Worm (Caenorhabditis elegans) whole organism, L2 larva: ENCODE results near the gene B0554.7.

Experiments used
- C34F6.9 ChIP-seq: fragments of 150-350 bp; optimal IDR thresholded peaks from 2 replicates; lab custom pipeline; 2014; ENCODE audit warnings: missing biosample characterization, missing genetic modification characterization
- F13H6.1 ChIP-seq: sonication (generic microtip); optimal IDR thresholded peaks from 2 replicates; lab custom pipeline; 2016; ENCODE audit warnings: missing genetic modification characterization, missing compliant biosample characterization
- R02D3.7 ChIP-seq: fragments of 150-350 bp; optimal IDR thresholded peaks from 2 replicates; lab custom pipeline; 2014; ENCODE audit warnings: missing biosample characterization, missing genetic modification characterization
- Y55F3AM.14 ChIP-seq: fragments of 200-800 bp; sonication (Bioruptor generic); optimal IDR thresholded peaks from 2 replicates; lab custom pipeline; 2018; ENCODE audit warnings: mild to moderate bottlenecking, missing genetic modification characterization, missing compliant biosample characterization
- ZK546.5 ChIP-seq: sonication (generic microtip); optimal IDR thresholded peaks from 2 replicates; lab custom pipeline; 2017; ENCODE audit warnings: missing biosample characterization, missing genetic modification characterization
- alr-1 ChIP-seq: fragments of 150-350 bp; optimal IDR thresholded peaks from 2 replicates; lab custom pipeline; 2014; ENCODE audit warnings: missing biosample characterization, missing genetic modification characterization
- blmp-1 ChIP-seq: sonication (generic microtip); optimal IDR thresholded peaks from 2 replicates; lab custom pipeline; 2017; ENCODE audit warnings: missing genetic modification characterization, mild to moderate bottlenecking, missing compliant biosample characterization, antibody characterized with exemption, moderate library complexity; ENCODE audit not compliant: insufficient read depth
- ceh-16 ChIP-seq: fragments of 150-350 bp; optimal IDR thresholded peaks from 2 replicates; lab custom pipeline; 2014; ENCODE audit warnings: missing biosample characterization, missing genetic modification characterization
- crh-2 ChIP-seq: sonication (generic microtip); optimal IDR thresholded peaks from 2 replicates; lab custom pipeline; 2017; ENCODE audit warnings: missing biosample characterization, missing genetic modification characterization
- dmd-4 ChIP-seq: sonication (generic microtip); optimal IDR thresholded peaks from 2 replicates; lab custom pipeline; 2017; ENCODE audit warnings: missing biosample characterization, missing genetic modification characterization
- egl-27 ChIP-seq: sonication (generic microtip); optimal IDR thresholded peaks from 3 replicates; lab custom pipeline; 2017; ENCODE audit warnings: missing biosample characterization, missing genetic modification reagents, missing genetic modification characterization
- elt-1 ChIP-seq: fragments of 150-350 bp; optimal IDR thresholded peaks from 2 replicates; lab custom pipeline; 2014; ENCODE audit warnings: missing biosample characterization, missing genetic modification characterization
- elt-3 ChIP-seq: sonication (generic microtip); optimal IDR thresholded peaks from 2 replicates; lab custom pipeline; 2017; ENCODE audit warnings: missing biosample characterization, missing genetic modification characterization
- fos-1 ChIP-seq: fragments of 150-350 bp; optimal IDR thresholded peaks from 2 replicates; lab custom pipeline; 2014; ENCODE audit warnings: missing biosample characterization, missing genetic modification characterization
- gmeb-1 ChIP-seq: fragments of 150-350 bp; optimal IDR thresholded peaks from 2 replicates; lab custom pipeline; 2014; ENCODE audit warnings: missing biosample characterization, missing genetic modification characterization
- lin-13 ChIP-seq: fragments of 150-350 bp; optimal IDR thresholded peaks from 2 replicates; lab custom pipeline; 2014; ENCODE audit warnings: missing biosample characterization, missing genetic modification reagents, missing genetic modification characterization
- lin-39 ChIP-seq: fragments of 150-350 bp; optimal IDR thresholded peaks from 2 replicates; lab custom pipeline; 2014; ENCODE audit warnings: missing biosample characterization, missing genetic modification reagents, missing genetic modification characterization
- lsy-2 ChIP-seq, 2 experiments: fragments of 150-350 bp in 1 of 2; sonication (generic microtip) in 1 of 2; optimal IDR thresholded peaks; 2 replicates each; lab custom pipeline; 2014 to 2017; ENCODE audit warnings: missing biosample characterization in 2 of 2, missing genetic modification characterization in 2 of 2
- mab-5 ChIP-seq: fragments of 150-350 bp; optimal IDR thresholded peaks from 2 replicates; lab custom pipeline; 2014; ENCODE audit warnings: missing biosample characterization, missing genetic modification characterization
- mbf-1 ChIP-seq: sonication (generic microtip); optimal IDR thresholded peaks from 2 replicates; lab custom pipeline; 2017; ENCODE audit warnings: missing biosample characterization, missing genetic modification characterization
- nhr-11 ChIP-seq: fragments of 150-350 bp; optimal IDR thresholded peaks from 2 replicates; lab custom pipeline; 2014; ENCODE audit warnings: missing biosample characterization, missing genetic modification characterization
- nhr-129 ChIP-seq: fragments of 150-350 bp; optimal IDR thresholded peaks from 2 replicates; lab custom pipeline; 2014; ENCODE audit warnings: missing biosample characterization, missing genetic modification characterization
- nhr-21 ChIP-seq: fragments of 150-350 bp; optimal IDR thresholded peaks from 2 replicates; lab custom pipeline; 2014; ENCODE audit warnings: missing biosample characterization, missing genetic modification characterization
- nhr-23 ChIP-seq: fragments of 150-350 bp; optimal IDR thresholded peaks from 2 replicates; lab custom pipeline; 2014; ENCODE audit warnings: missing biosample characterization, missing genetic modification reagents, missing genetic modification characterization
- nhr-237 ChIP-seq: fragments of 150-350 bp; optimal IDR thresholded peaks from 2 replicates; lab custom pipeline; 2014; ENCODE audit warnings: missing biosample characterization, missing genetic modification characterization
- nhr-25 ChIP-seq: fragments of 150-350 bp; sonication (generic microtip); optimal IDR thresholded peaks from 3 replicates; lab custom pipeline; 2014; ENCODE audit warnings: missing biosample characterization, missing genetic modification characterization
- nhr-6 ChIP-seq: fragments of 150-350 bp; optimal IDR thresholded peaks from 2 replicates; lab custom pipeline; 2014; ENCODE audit warnings: missing biosample characterization, missing genetic modification characterization
- peb-1 ChIP-seq: fragments of 150-350 bp; optimal IDR thresholded peaks from 2 replicates; lab custom pipeline; 2014; ENCODE audit warnings: missing biosample characterization, missing genetic modification characterization
- sem-4 ChIP-seq: fragments of 150-350 bp; optimal IDR thresholded peaks from 2 replicates; lab custom pipeline; 2014; ENCODE audit warnings: missing biosample characterization, missing genetic modification reagents, missing genetic modification characterization
- skn-1 ChIP-seq: sonication (generic microtip); optimal IDR thresholded peaks from 2 replicates; lab custom pipeline; 2017; ENCODE audit warnings: missing biosample characterization, missing genetic modification characterization
- sma-3 ChIP-seq: sonication (generic microtip); optimal IDR thresholded peaks from 2 replicates; lab custom pipeline; 2016; ENCODE audit warnings: missing genetic modification reagents, missing genetic modification characterization, missing compliant biosample characterization
- sma-9 ChIP-seq, 2 experiments: fragments of 150-350 bp in 1 of 2; sonication (generic microtip) in 1 of 2; optimal IDR thresholded peaks; 2 replicates each; lab custom pipeline; 2014 to 2016; ENCODE audit warnings: missing genetic modification characterization in 2 of 2, mild to moderate bottlenecking in 1 of 2, missing biosample characterization in 1 of 2, missing compliant biosample characterization in 1 of 2, missing genetic modification reagents in 1 of 2, moderate library complexity in 1 of 2
- snpc-4 ChIP-seq: fragments of 150-350 bp; optimal IDR thresholded peaks from 2 replicates; lab custom pipeline; 2014; ENCODE audit warnings: missing biosample characterization, missing genetic modification characterization
- unc-39 ChIP-seq: fragments of 150-350 bp; optimal IDR thresholded peaks from 2 replicates; lab custom pipeline; 2014; ENCODE audit warnings: missing biosample characterization, missing genetic modification characterization
- unc-55 ChIP-seq: fragments of 150-350 bp; sonication (generic microtip); optimal IDR thresholded peaks from 3 replicates; lab custom pipeline; 2014; ENCODE audit warnings: missing biosample characterization, missing genetic modification reagents, missing genetic modification characterization
- unc-62 ChIP-seq: fragments of 150-350 bp; optimal IDR thresholded peaks from 2 replicates; lab custom pipeline; 2014; ENCODE audit warnings: missing biosample characterization, missing genetic modification reagents, missing genetic modification characterization
- ztf-1 ChIP-seq: fragments of 200-800 bp; sonication (Bioruptor generic); conservative IDR thresholded peaks from 2 replicates; pipeline ENCODE4 v1.3.6; 2022; ENCODE audit warnings: missing genetic modification characterization, missing compliant biosample characterization
- ztf-11 ChIP-seq: sonication (generic microtip); optimal IDR thresholded peaks from 2 replicates; lab custom pipeline; 2017; ENCODE audit warnings: missing biosample characterization, missing genetic modification characterization

The B0554.7 gene

ce11 chrV:468460-468859 lies 27.6 kb upstream of the B0554.7 start, which contains the start of gene srbc-57:
srbc-57 (minus strand) TSS chrV:468560.
- TF ChIP-seq unc-39 (tag; lab: Kevin White, UChicago) (no peak), mbf-1 (no peak), ztf-1 (GFP tag; lab: Robert Waterston, UW) (no peak), peb-1 (tag; lab: Kevin White, UChicago) (no peak), skn-1 (tag; lab: Kevin White, UChicago) (no peak), dmd-4 (tag; lab: Kevin White, UChicago) (no peak), nhr-6 (tag; lab: Kevin White, UChicago) (no peak), ztf-11 (no peak), unc-62 (GFP tag; lab: Kevin White, UChicago) (no peak), Y55F3AM.14 (GFP tag; lab: Kevin White, UChicago) (no peak), unc-55 (GFP tag; lab: Kevin White, UChicago) (no peak), lin-39 (tag; lab: Kevin White, UChicago) (no peak), lsy-2 (tag; optimal IDR thresholded peaks at IDR 0.05; lab: Kevin White, UChicago) (no peak), gmeb-1 (no peak), R02D3.7 (tag; lab: Kevin White, UChicago) (no peak)

- TF ChIP-seq unc-39 (tag; lab: Kevin White, UChicago) (no peak), skn-1 (tag; lab: Kevin White, UChicago) (no peak), dmd-4 (tag; lab: Kevin White, UChicago) (no peak), nhr-6 (tag; lab: Kevin White, UChicago) (no peak), nhr-237 (tag; lab: Kevin White, UChicago) (no peak), C34F6.9 (tag; lab: Kevin White, UChicago) (no peak), sma-3 (GFP tag; lab: Kevin White, UChicago) (no peak), gmeb-1 (no peak)
Observed at ce11 chrV:467507-467906, 26.7 kb upstream of the B0554.7 start.

ce11 chrV:465355-465754 lies 24.5 kb upstream of the B0554.7 start:
- TF ChIP-seq blmp-1 (tag; lab: Kevin White, UChicago): peak; percentile 33
- no peak for TF ChIP-seq ZK546.5 (tag; lab: Kevin White, UChicago)
- no peak for TF ChIP-seq nhr-11 (tag; lab: Kevin White, UChicago)
- TF ChIP-seq sma-9 (GFP tag; optimal IDR thresholded peaks at IDR 0.05; lab: Kevin White, UChicago): peak; percentile 25
- no peak for TF ChIP-seq sma-9 (tag; optimal IDR thresholded peaks at IDR 0.05; lab: Kevin White, UChicago)
- no peak for TF ChIP-seq mab-5 (tag; lab: Kevin White, UChicago)
- TF ChIP-seq nhr-21 (tag; lab: Kevin White, UChicago): no peak
- TF ChIP-seq peb-1 (tag; lab: Kevin White, UChicago): no peak
- no peak for TF ChIP-seq unc-55 (GFP tag; lab: Kevin White, UChicago)
- TF ChIP-seq snpc-4 (tag; lab: Kevin White, UChicago): no peak
- TF ChIP-seq nhr-237 (tag; lab: Kevin White, UChicago): no peak
- TF ChIP-seq lsy-2 (tag; optimal IDR thresholded peaks at IDR 0.05; lab: Kevin White, UChicago): no peak
- no peak for TF ChIP-seq ceh-16 (tag; lab: Kevin White, UChicago)
- TF ChIP-seq R02D3.7 (tag; lab: Kevin White, UChicago): no peak
- no peak for TF ChIP-seq elt-3 (tag; lab: Kevin White, UChicago)
- no peak for TF ChIP-seq fos-1

ce11 chrV:464800-465199 lies 24.0 kb upstream of the B0554.7 start, which contains the start of gene nhr-201:
nhr-201 (plus strand) TSS chrV:464828.
- TF ChIP-seq sma-9 (GFP tag; optimal IDR thresholded peaks at IDR 0.05; lab: Kevin White, UChicago) (peak; percentile 44), sma-9 (tag; optimal IDR thresholded peaks at IDR 0.05; lab: Kevin White, UChicago) (no peak), dmd-4 (tag; lab: Kevin White, UChicago) (no peak), crh-2 (tag; lab: Kevin White, UChicago) (peak; percentile 49)

ce11 chrV:462263-462662 lies 21.4 kb upstream of the B0554.7 start, which contains the start of gene nhr-202:
nhr-202 (plus strand) TSS chrV:462588.
- TF ChIP-seq egl-27 (tag; lab: Kevin White, UChicago) (no peak), nhr-11 (tag; lab: Kevin White, UChicago) (no peak), mab-5 (tag; lab: Kevin White, UChicago) (no peak), snpc-4 (tag; lab: Kevin White, UChicago) (no peak), elt-3 (tag; lab: Kevin White, UChicago) (no peak), ZK546.5 (tag; lab: Kevin White, UChicago) (no peak), nhr-25 (tag; lab: Kevin White, UChicago) (peak; percentile 34), Y55F3AM.14 (GFP tag; lab: Kevin White, UChicago) (no peak), nhr-23 (tag; lab: Kevin White, UChicago) (no peak), fos-1 (peak; percentile 52), elt-1 (no peak), sma-3 (GFP tag; lab: Kevin White, UChicago) (no peak), crh-2 (tag; lab: Kevin White, UChicago) (peak; percentile 65), gmeb-1 (peak; percentile 12), lin-13 (no peak), lin-39 (tag; lab: Kevin White, UChicago) (no peak), nhr-6 (tag; lab: Kevin White, UChicago) (no peak), alr-1 (no peak), F13H6.1 (tag; lab: Kevin White, UChicago) (peak; percentile 4), blmp-1 (tag; lab: Kevin White, UChicago) (no peak), sma-9 (GFP tag; optimal IDR thresholded peaks at IDR 0.05; lab: Kevin White, UChicago) (peak; percentile 83), sma-9 (tag; optimal IDR thresholded peaks at IDR 0.05; lab: Kevin White, UChicago) (no peak), nhr-129 (tag; lab: Kevin White, UChicago) (peak; percentile 68), C34F6.9 (tag; lab: Kevin White, UChicago) (no peak), sem-4 (tag; lab: Kevin White, UChicago) (no peak)
